Fruit fly (Drosophila melanogaster) whole organism, embryonic: ENCODE measurements around the gene Rpp14b.

Experiments
- Asciz ChIP-seq: fragments of 200-800 bp; sonication (Bioruptor generic); optimal IDR thresholded peaks from 2 replicates; lab custom pipeline; 2017; ENCODE audit warnings: missing biosample characterization, mild to moderate bottlenecking, missing genetic modification characterization, missing genetic modification reagents
- B-H2 ChIP-seq: fragments of 200-800 bp; sonication (Bioruptor generic); optimal IDR thresholded peaks from 2 replicates; lab custom pipeline; 2018; ENCODE audit warnings: missing biosample characterization, mild to moderate bottlenecking, missing genetic modification characterization
- CG10431 ChIP-seq: fragments of 200-800 bp; sonication (Bioruptor generic); optimal IDR thresholded peaks from 3 replicates; lab custom pipeline; 2018; ENCODE audit warnings: missing biosample characterization, mild to moderate bottlenecking, missing genetic modification characterization
- CG15269 ChIP-seq: fragments of 200-800 bp; sonication (Bioruptor generic); optimal IDR thresholded peaks from 2 replicates; lab custom pipeline; 2018; ENCODE audit warnings: missing biosample characterization, mild to moderate bottlenecking, missing genetic modification characterization, moderate library complexity
- CG15479 ChIP-seq: fragments of 200-800 bp; sonication (Bioruptor generic); optimal IDR thresholded peaks from 3 replicates; lab custom pipeline; 2019; ENCODE audit warnings: missing biosample characterization, mild to moderate bottlenecking, missing genetic modification characterization, moderate library complexity
- CG16815 ChIP-seq: fragments of 200-800 bp; sonication (Bioruptor generic); optimal IDR thresholded peaks from 3 replicates; lab custom pipeline; 2017; ENCODE audit warnings: missing biosample characterization, mild to moderate bottlenecking, missing genetic modification characterization
- CG17912 ChIP-seq: fragments of 200-800 bp; sonication (Bioruptor generic); optimal IDR thresholded peaks from 2 replicates; lab custom pipeline; 2018; ENCODE audit warnings: missing biosample characterization, mild to moderate bottlenecking, missing genetic modification characterization
- CG18764 ChIP-seq: fragments of 200-800 bp; sonication (Bioruptor generic); optimal IDR thresholded peaks from 3 replicates; lab custom pipeline; 2016; ENCODE audit warnings: missing biosample characterization, missing genetic modification characterization
- CG42726 ChIP-seq: fragments of 200-800 bp; sonication (Bioruptor generic); IDR thresholded peaks from 2 replicates; pipeline ENCODE4 v1.3.6; 2022; ENCODE audit warnings: missing biosample characterization, missing genetic modification characterization; ENCODE audit not compliant: partially characterized antibody
- CG4360 ChIP-seq: fragments of 200-800 bp; sonication (Bioruptor generic); IDR thresholded peaks from 2 replicates; pipeline ENCODE4 v1.3.6; 2022; ENCODE audit warnings: missing biosample characterization, missing genetic modification characterization
- CG4854 ChIP-seq: fragments of 200-800 bp; sonication (Bioruptor generic); optimal IDR thresholded peaks from 2 replicates; lab custom pipeline; 2016; ENCODE audit warnings: missing biosample characterization, missing genetic modification characterization, inconsistent platforms
- CG6254 ChIP-seq: fragments of 200-800 bp; sonication (Bioruptor generic); optimal IDR thresholded peaks from 3 replicates; lab custom pipeline; 2017; ENCODE audit warnings: mild to moderate bottlenecking, missing biosample characterization, missing genetic modification reagents, missing genetic modification characterization
- CG6813 ChIP-seq: fragments of 200-800 bp; sonication (Bioruptor generic); optimal IDR thresholded peaks from 2 replicates; lab custom pipeline; 2017; ENCODE audit warnings: missing biosample characterization, missing genetic modification characterization, mild to moderate bottlenecking, moderate library complexity, missing genetic modification reagents
- CG7357 ChIP-seq: fragments of 200-800 bp; sonication (Bioruptor generic); IDR thresholded peaks from 3 replicates; pipeline ENCODE4 v1.3.6; 2022; ENCODE audit warnings: missing biosample characterization, missing genetic modification characterization
- CrebB ChIP-seq: fragments of 200-800 bp; sonication (Bioruptor generic); optimal IDR thresholded peaks from 3 replicates; lab custom pipeline; 2018; ENCODE audit warnings: missing biosample characterization, mild to moderate bottlenecking, missing genetic modification characterization
- Dek ChIP-seq: fragments of 200-800 bp; sonication (Bioruptor generic); optimal IDR thresholded peaks from 3 replicates; lab custom pipeline; 2019; ENCODE audit warnings: missing biosample characterization, mild to moderate bottlenecking, missing genetic modification characterization, moderate library complexity
- H15 ChIP-seq: fragments of 200-800 bp; sonication (Bioruptor generic); IDR thresholded peaks from 3 replicates; pipeline ENCODE4 v1.3.6; 2022; ENCODE audit warnings: missing biosample characterization, missing genetic modification characterization
- Kr ChIP-seq: fragments of 200-800 bp; sonication (Bioruptor generic); optimal IDR thresholded peaks from 2 replicates; lab custom pipeline; 2017; ENCODE audit warnings: missing biosample characterization, mild to moderate bottlenecking, missing genetic modification characterization
- MBD-R2 ChIP-seq: fragments of 200-800 bp; sonication (Bioruptor generic); IDR thresholded peaks from 2 replicates; pipeline ENCODE4 v1.3.6; 2022; ENCODE audit warnings: missing biosample characterization, missing genetic modification characterization
- Meics ChIP-seq: fragments of 200-800 bp; sonication (Bioruptor generic); optimal IDR thresholded peaks from 2 replicates; lab custom pipeline; 2017; ENCODE audit warnings: missing biosample characterization, mild to moderate bottlenecking, missing genetic modification characterization
- Mrtf ChIP-seq: fragments of 200-800 bp; sonication (Bioruptor generic); IDR thresholded peaks from 3 replicates; pipeline ENCODE4 v1.3.6; 2022; ENCODE audit warnings: missing biosample characterization, missing genetic modification characterization
- Scr ChIP-seq: fragments of 200-800 bp; sonication (Bioruptor generic); IDR thresholded peaks from 2 replicates; pipeline ENCODE4 v1.3.6; 2022; ENCODE audit warnings: missing biosample characterization, missing genetic modification characterization; ENCODE audit not compliant: partially characterized antibody
- Stat92E ChIP-seq, 3 experiments: fragments of >200 bp in 2 of 3; fragments of 200-800 bp in 1 of 3; sonication (Bioruptor generic) in 1 of 3; optimal IDR thresholded peaks; 2 replicates each; lab custom pipeline; 2017 to 2019; ENCODE audit warnings: missing biosample characterization in 3 of 3, missing genetic modification characterization in 3 of 3, mild to moderate bottlenecking in 1 of 3, moderate library complexity in 1 of 3
- Taf1 ChIP-seq: fragments of 200-800 bp; sonication (Bioruptor generic); IDR thresholded peaks from 2 replicates; pipeline ENCODE4 v1.3.6; 2022; ENCODE audit warnings: missing biosample characterization, missing genetic modification characterization
- ara ChIP-seq: fragments of 200-800 bp; sonication (Bioruptor generic); IDR thresholded peaks from 2 replicates; pipeline ENCODE4 v1.3.6; 2022; ENCODE audit warnings: missing biosample characterization, missing genetic modification characterization
- bsh ChIP-seq, 2 experiments: fragments of 200-800 bp; sonication (Bioruptor generic); optimal IDR thresholded peaks; 2 replicates each; lab custom pipeline; 2017 to 2018; ENCODE audit warnings: mild to moderate bottlenecking in 2 of 2, missing biosample characterization in 2 of 2, missing genetic modification characterization in 2 of 2, moderate library complexity in 1 of 2
- cad ChIP-seq: fragments of >200 bp; optimal IDR thresholded peaks from 2 replicates; lab custom pipeline; 2017; ENCODE audit warnings: missing biosample characterization, missing genetic modification characterization
- cg ChIP-seq: fragments of 200-800 bp; sonication (Bioruptor generic); optimal IDR thresholded peaks from 3 replicates; lab custom pipeline; 2019; ENCODE audit warnings: missing biosample characterization, mild to moderate bottlenecking, missing genetic modification characterization, moderate library complexity
- chn ChIP-seq: fragments of 200-800 bp; sonication (Bioruptor generic); optimal IDR thresholded peaks from 2 replicates; lab custom pipeline; 2016; ENCODE audit warnings: missing biosample characterization, missing genetic modification characterization
- dan ChIP-seq: fragments of 200-800 bp; sonication (Bioruptor generic); IDR thresholded peaks from 2 replicates; pipeline ENCODE4 v1.3.6; 2022; ENCODE audit warnings: missing biosample characterization, missing genetic modification characterization
- disco-r ChIP-seq: fragments of 200-800 bp; sonication (Bioruptor generic); optimal IDR thresholded peaks from 2 replicates; lab custom pipeline; 2016; ENCODE audit warnings: missing biosample characterization, missing genetic modification characterization
- exex ChIP-seq: fragments of 200-800 bp; sonication (Bioruptor generic); optimal IDR thresholded peaks from 4 replicates; lab custom pipeline; 2018; ENCODE audit warnings: missing biosample characterization, mild to moderate bottlenecking, missing genetic modification characterization, moderate library complexity
- ftz-f1 ChIP-seq: fragments of 200-800 bp; sonication (Bioruptor generic); optimal IDR thresholded peaks from 2 replicates; lab custom pipeline; 2016; ENCODE audit warnings: missing biosample characterization, missing genetic modification characterization
- gsb ChIP-seq: fragments of 200-800 bp; sonication (Bioruptor generic); IDR thresholded peaks from 2 replicates; pipeline ENCODE4 v1.3.6; 2022; ENCODE audit warnings: missing biosample characterization, missing genetic modification characterization
- gsb-n ChIP-seq: fragments of 200-800 bp; sonication (Bioruptor generic); optimal IDR thresholded peaks from 3 replicates; lab custom pipeline; 2018; ENCODE audit warnings: missing biosample characterization, mild to moderate bottlenecking, missing genetic modification characterization
- her ChIP-seq: fragments of 200-800 bp; sonication (Bioruptor generic); optimal IDR thresholded peaks from 2 replicates; lab custom pipeline; 2016; ENCODE audit warnings: missing biosample characterization, missing genetic modification characterization
- hkb ChIP-seq, 2 experiments: fragments of 200-800 bp in 1 of 2; fragments of >200 bp in 1 of 2; sonication (Bioruptor generic) in 1 of 2; IDR thresholded peaks in 1 of 2; optimal IDR thresholded peaks in 1 of 2; 2 replicates each; pipeline versions ENCODE4 v1.3.6 to Lab custom; 2017 to 2022; ENCODE audit warnings: missing biosample characterization in 1 of 2, missing genetic modification characterization in 1 of 2
- hth ChIP-seq: fragments of >200 bp; optimal IDR thresholded peaks from 2 replicates; lab custom pipeline; 2017; ENCODE audit warnings: inconsistent platforms
- inv ChIP-seq: fragments of 200-800 bp; sonication (Bioruptor generic); IDR thresholded peaks from 2 replicates; pipeline ENCODE4 v1.3.6; 2022; ENCODE audit warnings: missing biosample characterization, missing genetic modification characterization; ENCODE audit not compliant: partially characterized antibody
- kah ChIP-seq: fragments of 200-800 bp; sonication (Bioruptor generic); optimal IDR thresholded peaks from 2 replicates; lab custom pipeline; 2018; ENCODE audit warnings: missing biosample characterization, mild to moderate bottlenecking, missing genetic modification characterization
- peb ChIP-seq: fragments of 200-800 bp; sonication (Bioruptor generic); IDR thresholded peaks from 2 replicates; pipeline ENCODE4 v1.3.6; 2022; ENCODE audit warnings: missing biosample characterization, missing genetic modification characterization
- phol ChIP-seq: fragments of 200-800 bp; sonication (Bioruptor generic); optimal IDR thresholded peaks from 3 replicates; lab custom pipeline; 2018; ENCODE audit warnings: missing biosample characterization, mild to moderate bottlenecking, missing genetic modification characterization, moderate library complexity
- pros ChIP-seq: fragments of 200-800 bp; sonication (Bioruptor generic); optimal IDR thresholded peaks from 3 replicates; lab custom pipeline; 2019; ENCODE audit warnings: missing biosample characterization, mild to moderate bottlenecking, missing genetic modification characterization, moderate library complexity
- psq ChIP-seq: fragments of 200-800 bp; sonication (Bioruptor generic); optimal IDR thresholded peaks from 2 replicates; lab custom pipeline; 2017; ENCODE audit warnings: missing biosample characterization, missing genetic modification characterization
- sob ChIP-seq: fragments of 200-800 bp; sonication (Bioruptor generic); IDR thresholded peaks from 2 replicates; pipeline ENCODE4 v1.3.6; 2022; ENCODE audit warnings: missing biosample characterization, missing genetic modification characterization
- tap ChIP-seq: fragments of 200-800 bp; optimal IDR thresholded peaks from 3 replicates; lab custom pipeline; 2019; ENCODE audit warnings: missing biosample characterization, mild to moderate bottlenecking, missing genetic modification characterization, moderate library complexity
- tll ChIP-seq, 2 experiments: fragments of 200-800 bp in 1 of 2; fragments of >200 bp in 1 of 2; sonication (Bioruptor generic) in 1 of 2; optimal IDR thresholded peaks; 2 replicates each; lab custom pipeline; 2017 to 2019; ENCODE audit warnings: missing biosample characterization in 2 of 2, missing genetic modification characterization in 2 of 2, mild to moderate bottlenecking in 1 of 2, moderate library complexity in 1 of 2
- trh ChIP-seq: fragments of 200-800 bp; sonication (Bioruptor generic); optimal IDR thresholded peaks from 2 replicates; lab custom pipeline; 2016; ENCODE audit warnings: missing biosample characterization, missing genetic modification characterization
- ttk ChIP-seq: fragments of 200-800 bp; sonication (Bioruptor generic); IDR thresholded peaks from 2 replicates; pipeline ENCODE4 v2.1.2; 2022; ENCODE audit warnings: missing biosample characterization, missing genetic modification characterization
- tx ChIP-seq: fragments of 200-800 bp; sonication (Bioruptor generic); optimal IDR thresholded peaks from 2 replicates; lab custom pipeline; 2016; ENCODE audit warnings: missing biosample characterization, missing genetic modification characterization

The Rpp14b gene

dm6 chr3R:30099341-30099871 lies 43.6 kb downstream of the Rpp14b start (continued):
- no peak for TF ChIP-seq Dek (tag; lab: Kevin White, UChicago)
- no peak for TF ChIP-seq dan
- peak; percentile 21; the same call in 1 of the 2 replicates for TF ChIP-seq sob
- no peak for TF ChIP-seq CG17912 (GFP tag; lab: Kevin White, UChicago)
- no peak for TF ChIP-seq Stat92E (GFP tag; optimal IDR thresholded peaks at IDR 0.05; lab: Kevin White, UChicago)
- peak; percentile 27; the same call in 1 of the 2 replicates for TF ChIP-seq inv (GFP tag; lab: Robert Waterston, UW)
- no peak for TF ChIP-seq CG7357 (GFP tag; lab: Robert Waterston, UW)
- no peak for TF ChIP-seq chn (GFP tag; lab: Kevin White, UChicago)
- TF ChIP-seq B-H2: no peak
- no peak for TF ChIP-seq CG6813
- no peak for TF ChIP-seq tll (GFP tag; optimal IDR thresholded peaks at IDR 0.05; lab: Kevin White, UChicago)
- no peak for TF ChIP-seq CG6254 (GFP tag; lab: Kevin White, UChicago)
- no peak for TF ChIP-seq cad
- no peak for TF ChIP-seq hth (lab: Kevin White, UChicago)
- no peak for TF ChIP-seq MBD-R2
- no peak for TF ChIP-seq cg (GFP tag; lab: Kevin White, UChicago)
- TF ChIP-seq gsb (GFP tag; lab: Robert Waterston, UW): no peak
- no peak for TF ChIP-seq trh (GFP tag; lab: Kevin White, UChicago)
- no peak for TF ChIP-seq Kr (GFP tag; lab: Kevin White, UChicago)
- TF ChIP-seq ttk: no peak
- TF ChIP-seq tx: no peak
- no peak for TF ChIP-seq CG4854 (GFP tag; lab: Kevin White, UChicago)
- TF ChIP-seq Scr (GFP tag; lab: Robert Waterston, UW): peak; percentile 34; the same call in 1 of the 2 replicates
- no peak for TF ChIP-seq kah (GFP tag; lab: Kevin White, UChicago)
- TF ChIP-seq hkb (optimal IDR thresholded peaks at IDR 0.05; lab: Kevin White, UChicago): no peak
- peak; percentile 8; the same call in 1 of the 2 replicates for TF ChIP-seq hkb (GFP tag; IDR thresholded peaks at IDR 0.05; lab: Robert Waterston, UW)
- TF ChIP-seq Taf1 (GFP tag; lab: Robert Waterston, UW): no peak
- TF ChIP-seq peb (GFP tag; lab: Robert Waterston, UW): no peak
- no peak for TF ChIP-seq exex (tag; lab: Kevin White, UChicago)
- no peak for TF ChIP-seq tap (tag; lab: Kevin White, UChicago)
- no peak for TF ChIP-seq ara (GFP tag; lab: Robert Waterston, UW)
- TF ChIP-seq CG15479 (GFP tag; lab: Kevin White, UChicago): no peak
- TF ChIP-seq CG42726 (GFP tag; lab: Robert Waterston, UW): no peak
- TF ChIP-seq pros: no peak
- TF ChIP-seq phol (tag; lab: Kevin White, UChicago): no peak
- no peak for TF ChIP-seq CG18764
- no peak for TF ChIP-seq CG10431 (GFP tag; lab: Kevin White, UChicago)
- no peak for TF ChIP-seq Meics (GFP tag; lab: Kevin White, UChicago)
- TF ChIP-seq CrebB (tag; lab: Kevin White, UChicago): no peak
- TF ChIP-seq Mrtf (GFP tag; lab: Robert Waterston, UW): no peak
- no peak for TF ChIP-seq CG15269
- TF ChIP-seq bsh (GFP tag; optimal IDR thresholded peaks at IDR 0.05; lab: Kevin White, UChicago): no peak
- TF ChIP-seq Asciz (GFP tag; lab: Kevin White, UChicago): no peak
- TF ChIP-seq her (GFP tag; lab: Kevin White, UChicago): no peak
- TF ChIP-seq CG4360 (GFP tag; lab: Robert Waterston, UW): no peak
- TF ChIP-seq ftz-f1 (GFP tag; lab: Kevin White, UChicago): no peak
- TF ChIP-seq psq (GFP tag; lab: Kevin White, UChicago): no peak
- no peak for TF ChIP-seq gsb-n (tag; lab: Kevin White, UChicago)
- TF ChIP-seq H15: no peak
- TF ChIP-seq CG16815 (GFP tag; lab: Kevin White, UChicago): no peak
- no peak for TF ChIP-seq disco-r (GFP tag; lab: Kevin White, UChicago)
